Worm (Caenorhabditis elegans) whole organism, mixed stage, embryonic: ENCODE measurements around the gene srx-98.

Source experiments
- ces-1 ChIP-seq: fragments of 150-350 bp; optimal IDR thresholded peaks from 2 replicates; lab custom pipeline; 2014; ENCODE audit warnings: missing biosample characterization, missing genetic modification reagents, missing genetic modification characterization
- elt-1 ChIP-seq: sonication (generic microtip); optimal IDR thresholded peaks from 2 replicates; lab custom pipeline; 2017; ENCODE audit warnings: missing genetic modification characterization, mild to moderate bottlenecking, missing compliant biosample characterization, antibody characterized with exemption, moderate library complexity, borderline replicate concordance; ENCODE audit not compliant: insufficient read depth
- elt-3 ChIP-seq: fragments of 150-350 bp; optimal IDR thresholded peaks from 2 replicates; lab custom pipeline; 2014; ENCODE audit warnings: missing biosample characterization, missing genetic modification characterization
- lsy-2 ChIP-seq: fragments of 150-350 bp; optimal IDR thresholded peaks from 2 replicates; lab custom pipeline; 2014; ENCODE audit warnings: missing biosample characterization, missing genetic modification characterization
- mls-2 ChIP-seq: sonication (generic microtip); optimal IDR thresholded peaks from 2 replicates; lab custom pipeline; 2016; ENCODE audit warnings: mild to moderate bottlenecking, missing genetic modification characterization, moderate library complexity, missing compliant biosample characterization
- nhr-12 ChIP-seq: fragments of 150-350 bp; optimal IDR thresholded peaks from 2 replicates; lab custom pipeline; 2014; ENCODE audit warnings: missing biosample characterization, missing genetic modification characterization
- nhr-237 ChIP-seq: fragments of 150-350 bp; optimal IDR thresholded peaks from 2 replicates; lab custom pipeline; 2014; ENCODE audit warnings: missing biosample characterization, missing genetic modification characterization
- pha-4 ChIP-seq: fragments of 150-350 bp; optimal IDR thresholded peaks from 2 replicates; lab custom pipeline; 2018; ENCODE audit warnings: missing biosample characterization, missing genetic modification reagents, missing genetic modification characterization
- sem-2 ChIP-seq: fragments of 200-800 bp; sonication (Bioruptor generic); optimal IDR thresholded peaks from 2 replicates; lab custom pipeline; 2018; ENCODE audit warnings: mild to moderate bottlenecking, missing genetic modification characterization, missing compliant biosample characterization
- snpc-4 ChIP-seq: fragments of 150-350 bp; optimal IDR thresholded peaks from 2 replicates; lab custom pipeline; 2014; ENCODE audit warnings: missing biosample characterization, missing genetic modification characterization
- unc-39 ChIP-seq: fragments of 150-350 bp; optimal IDR thresholded peaks from 2 replicates; lab custom pipeline; 2014; ENCODE audit warnings: missing biosample characterization, missing genetic modification characterization
- zip-8 ChIP-seq: fragments of 150-350 bp; optimal IDR thresholded peaks from 2 replicates; lab custom pipeline; 2014; ENCODE audit warnings: missing biosample characterization, missing genetic modification characterization
- ztf-11 ChIP-seq: fragments of 150-350 bp; optimal IDR thresholded peaks from 2 replicates; lab custom pipeline; 2014; ENCODE audit warnings: missing biosample characterization, missing genetic modification characterization

DNA sequence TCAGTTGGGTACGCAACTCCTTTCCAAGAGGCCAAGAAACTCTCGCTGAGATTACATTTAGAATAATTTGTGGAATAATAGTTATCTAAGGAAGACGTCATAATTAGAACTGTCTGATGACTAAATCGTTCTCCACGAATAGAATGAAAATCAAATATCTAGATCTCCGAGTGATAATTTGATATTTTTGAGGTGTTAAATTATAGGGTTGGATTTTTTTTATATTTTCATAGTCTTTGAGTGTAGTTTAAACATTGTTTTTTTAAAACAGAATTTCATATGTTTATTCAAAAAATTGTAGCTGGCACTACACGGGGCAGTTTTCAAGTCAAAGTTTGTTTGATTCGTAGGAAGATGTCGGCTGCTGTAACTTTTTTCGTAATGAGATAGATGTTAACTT lies 45.6 kb upstream of the srx-98 start, which contains the start of gene srh-99:
- no peak for TF ChIP-seq lsy-2 (tag; lab: Kevin White, UChicago)
- TF ChIP-seq sem-2 (GFP tag; lab: Kevin White, UChicago): no peak
- no peak for TF ChIP-seq elt-1
- TF ChIP-seq pha-4 (tag; lab: Kevin White, UChicago): no peak
- TF ChIP-seq mls-2: no peak
- no peak for TF ChIP-seq unc-39 (tag; lab: Kevin White, UChicago)
- TF ChIP-seq snpc-4 (tag; lab: Kevin White, UChicago): no peak
- TF ChIP-seq nhr-12: no peak
- TF ChIP-seq ces-1 (GFP tag; lab: Kevin White, UChicago): no peak
- no peak for TF ChIP-seq ztf-11
- no peak for TF ChIP-seq elt-3 (tag; lab: Kevin White, UChicago)
- no peak for TF ChIP-seq nhr-237
- no peak for TF ChIP-seq zip-8 (tag; lab: Kevin White, UChicago)
